Worm (Caenorhabditis elegans) whole organism, young adult: ENCODE results near the gene F19F10.1.
A peak's percentile ranks its signal among the peaks of the same experiment; 100 is the strongest.

ENCODE experiments used
- B0035.1 ChIP-seq: sonication (generic microtip); optimal IDR thresholded peaks from 2 replicates; lab custom pipeline; 2016; ENCODE audit warnings: missing genetic modification characterization, mild to moderate bottlenecking, missing compliant biosample characterization, missing genotype, missing genetic modification reagents
- C06A6.2 ChIP-seq: fragments of 200-800 bp; sonication (Bioruptor generic); conservative IDR thresholded peaks from 2 replicates; pipeline ENCODE4 v1.3.6; 2022; ENCODE audit warnings: missing genetic modification characterization, missing compliant biosample characterization
- F37B4.10 ChIP-seq: fragments of 200-800 bp; sonication (Bioruptor generic); IDR thresholded peaks from 2 replicates; pipeline ENCODE4 v1.3.6; 2022; ENCODE audit warnings: missing genetic modification characterization, missing compliant biosample characterization
- K11D2.4 ChIP-seq: fragments of 200-800 bp; sonication (Bioruptor generic); IDR thresholded peaks from 2 replicates; pipeline ENCODE4 v1.3.6; 2022; ENCODE audit warnings: missing genetic modification reagents, missing genetic modification characterization, missing compliant biosample characterization
- attf-6 ChIP-seq: fragments of 200-800 bp; sonication (Bioruptor generic); IDR thresholded peaks from 2 replicates; pipeline ENCODE4 v1.3.6; 2022; ENCODE audit warnings: missing genetic modification reagents, missing genetic modification characterization, missing compliant biosample characterization
- ceh-27 ChIP-seq: fragments of 200-800 bp; sonication (Bioruptor generic); optimal IDR thresholded peaks from 2 replicates; lab custom pipeline; 2018; ENCODE audit warnings: mild to moderate bottlenecking, missing genetic modification characterization, moderate library complexity, missing compliant biosample characterization
- ceh-91 ChIP-seq: fragments of 200-800 bp; sonication (Bioruptor generic); IDR thresholded peaks from 2 replicates; pipeline ENCODE4 v1.3.6; 2022; ENCODE audit warnings: missing genetic modification reagents, missing genetic modification characterization, missing compliant biosample characterization
- die-1 ChIP-seq: sonication (generic microtip); optimal IDR thresholded peaks from 2 replicates; lab custom pipeline; 2016; ENCODE audit warnings: missing genotype, mild to moderate bottlenecking, missing genetic modification characterization, missing compliant biosample characterization
- dpl-1 ChIP-seq: fragments of 150-350 bp; optimal IDR thresholded peaks from 2 replicates; lab custom pipeline; 2014; ENCODE audit warnings: missing biosample characterization, missing genetic modification reagents, missing genetic modification characterization
- efl-1 ChIP-seq: fragments of 150-350 bp; optimal IDR thresholded peaks from 2 replicates; lab custom pipeline; 2014; ENCODE audit warnings: missing biosample characterization, missing genetic modification reagents, missing genetic modification characterization
- egl-18 ChIP-seq: fragments of 200-800 bp; sonication (Bioruptor generic); IDR thresholded peaks from 2 replicates; pipeline ENCODE4 v1.3.6; 2022; ENCODE audit warnings: missing genetic modification reagents, missing genetic modification characterization, missing compliant biosample characterization
- ekl-4 ChIP-seq: fragments of 200-800 bp; sonication (Bioruptor generic); IDR thresholded peaks from 2 replicates; pipeline ENCODE4 v1.3.6; 2022; ENCODE audit warnings: missing genetic modification reagents, missing genetic modification characterization, missing compliant biosample characterization
- gei-17 ChIP-seq: fragments of 200-800 bp; sonication (Bioruptor generic); optimal IDR thresholded peaks from 2 replicates; lab custom pipeline; 2018; ENCODE audit warnings: mild to moderate bottlenecking, missing genetic modification characterization, missing compliant biosample characterization
- him-1 ChIP-seq: sonication (generic microtip); optimal IDR thresholded peaks from 2 replicates; lab custom pipeline; 2016; ENCODE audit warnings: missing genotype, missing genetic modification reagents, missing genetic modification characterization, missing compliant biosample characterization
- hlh-26 ChIP-seq: fragments of 200-800 bp; sonication (Bioruptor generic); conservative IDR thresholded peaks from 2 replicates; pipeline ENCODE4 v1.3.6; 2022; ENCODE audit warnings: missing genetic modification reagents, missing genetic modification characterization, missing compliant biosample characterization
- let-526 ChIP-seq: fragments of 200-800 bp; sonication (Bioruptor generic); IDR thresholded peaks from 2 replicates; pipeline ENCODE4 v1.3.6; 2022; ENCODE audit warnings: missing genetic modification reagents, missing genetic modification characterization, missing compliant biosample characterization
- let-607 ChIP-seq, 2 experiments: fragments of 200-800 bp in 1 of 2; sonication (Bioruptor generic) in 1 of 2; sonication (generic microtip) in 1 of 2; optimal IDR thresholded peaks; 2 replicates each; lab custom pipeline; 2016 to 2018; ENCODE audit warnings: mild to moderate bottlenecking in 2 of 2, missing compliant biosample characterization in 2 of 2, missing genetic modification characterization in 2 of 2, moderate library complexity in 2 of 2, missing genotype in 1 of 2
- lin-26 ChIP-seq: fragments of 200-800 bp; sonication (Bioruptor generic); IDR thresholded peaks from 2 replicates; pipeline ENCODE4 v1.3.6; 2022; ENCODE audit warnings: missing genetic modification reagents, missing genetic modification characterization, missing compliant biosample characterization
- lin-35 ChIP-seq, 3 experiments: fragments of 150-350 bp in 2 of 3; sonication (generic microtip) in 1 of 3; optimal IDR thresholded peaks; 2 replicates each; lab custom pipeline; 2014 to 2018; ENCODE audit warnings: missing biosample characterization in 3 of 3, missing genetic modification characterization in 3 of 3, missing genetic modification reagents in 3 of 3
- lin-54 ChIP-seq: fragments of 200-800 bp; sonication (Bioruptor generic); optimal IDR thresholded peaks from 2 replicates; lab custom pipeline; 2018; ENCODE audit warnings: mild to moderate bottlenecking, missing genetic modification characterization, missing compliant biosample characterization
- madf-3 ChIP-seq: fragments of 200-800 bp; sonication (Bioruptor generic); IDR thresholded peaks from 2 replicates; pipeline ENCODE4 v1.3.6; 2022; ENCODE audit warnings: missing genetic modification reagents, missing genetic modification characterization, missing compliant biosample characterization
- mcd-1 ChIP-seq: fragments of 200-800 bp; sonication (Bioruptor generic); IDR thresholded peaks from 2 replicates; pipeline ENCODE4 v1.3.6; 2022; ENCODE audit warnings: missing genetic modification reagents, missing genetic modification characterization, missing compliant biosample characterization
- nfyb-1 ChIP-seq: fragments of 200-800 bp; sonication (Bioruptor generic); IDR thresholded peaks from 2 replicates; pipeline ENCODE4 v1.3.6; 2022; ENCODE audit warnings: missing genetic modification reagents, missing genetic modification characterization, missing compliant biosample characterization
- nhr-179 ChIP-seq: sonication (generic microtip); optimal IDR thresholded peaks from 2 replicates; lab custom pipeline; 2016; ENCODE audit warnings: mild to moderate bottlenecking, missing genetic modification characterization, missing compliant biosample characterization
- nhr-27 ChIP-seq: fragments of 200-800 bp; sonication (Bioruptor generic); optimal IDR thresholded peaks from 2 replicates; lab custom pipeline; 2018; ENCODE audit warnings: mild to moderate bottlenecking, missing genetic modification characterization, moderate library complexity, missing compliant biosample characterization
- nhr-80 ChIP-seq: sonication (generic microtip); optimal IDR thresholded peaks from 2 replicates; lab custom pipeline; 2016; ENCODE audit warnings: missing genetic modification characterization, missing compliant biosample characterization
- nhr-90 ChIP-seq: sonication (generic microtip); optimal IDR thresholded peaks from 2 replicates; lab custom pipeline; 2016; ENCODE audit warnings: missing genotype, mild to moderate bottlenecking, missing genetic modification characterization, missing compliant biosample characterization
- pbrm-1 ChIP-seq: fragments of 200-800 bp; sonication (Bioruptor generic); IDR thresholded peaks from 2 replicates; pipeline ENCODE4 v1.3.6; 2022; ENCODE audit warnings: missing genetic modification reagents, missing genetic modification characterization, missing compliant biosample characterization
- somi-1 ChIP-seq: fragments of 200-800 bp; sonication (Bioruptor generic); optimal IDR thresholded peaks from 2 replicates; lab custom pipeline; 2018; ENCODE audit warnings: mild to moderate bottlenecking, missing genetic modification characterization, missing compliant biosample characterization
- tbx-9 ChIP-seq: sonication (generic microtip); optimal IDR thresholded peaks from 2 replicates; lab custom pipeline; 2016; ENCODE audit warnings: borderline replicate concordance, missing genetic modification characterization, inconsistent platforms, missing compliant biosample characterization
- tlf-1 ChIP-seq: fragments of 200-800 bp; sonication (Bioruptor generic); optimal IDR thresholded peaks from 2 replicates; lab custom pipeline; 2018; ENCODE audit warnings: mild to moderate bottlenecking, missing genetic modification characterization, missing compliant biosample characterization
- xnd-1 ChIP-seq: sonication (generic microtip); optimal IDR thresholded peaks from 2 replicates; lab custom pipeline; 2016; ENCODE audit warnings: missing genotype, missing genetic modification reagents, missing genetic modification characterization, missing compliant biosample characterization
- ztf-25 ChIP-seq: fragments of 200-800 bp; sonication (Bioruptor generic); IDR thresholded peaks from 2 replicates; pipeline ENCODE4 v1.3.6; 2022; ENCODE audit warnings: missing genetic modification reagents, missing genetic modification characterization, missing compliant biosample characterization

Gene F19F10.1

ce11 chrV:7562947-7563346, at the start of gene F19F10.1:
TSS of gene F19F10.1 (plus strand) at chrV:7563247.
- TF ChIP-seq C06A6.2 (GFP tag; lab: Robert Waterston, UW) (no peak), nfyb-1 (GFP tag; lab: Robert Waterston, UW) (no peak), ekl-4 (no peak), K11D2.4 (GFP tag; lab: Robert Waterston, UW) (no peak), lin-26 (GFP tag; lab: Robert Waterston, UW) (no peak), tbx-9 (tag; lab: Kevin White, UChicago) (no peak), ceh-91 (GFP tag; lab: Robert Waterston, UW) (no peak), gei-17 (no peak), madf-3 (GFP tag; lab: Robert Waterston, UW) (no peak), him-1 (tag; lab: Kevin White, UChicago) (no peak), nhr-90 (tag; lab: Kevin White, UChicago) (no peak), let-526 (GFP tag; lab: Robert Waterston, UW) (no peak), efl-1 (GFP tag; lab: Kevin White, UChicago) (no peak), mcd-1 (no peak), pbrm-1 (no peak), ceh-27 (GFP tag; lab: Kevin White, UChicago) (no peak), lin-54 (GFP tag; lab: Kevin White, UChicago) (no peak)
- TF ChIP-seq, all 124 proteins: peak for 0

- TF ChIP-seq tlf-1 (GFP tag; lab: Kevin White, UChicago), result no peak
- TF ChIP-seq tbx-9 (tag; lab: Kevin White, UChicago), result no peak
These were observed 48.1 kb upstream of the F19F10.1 start, which contains the start of gene srb-18 for ce11 chrV:7514939-7515338. TSS of gene srb-18 (plus strand) at chrV:7515239.

ce11 chrV:7520077-7520476, 43.0 kb upstream of the F19F10.1 start, which contains the start of gene srb-19:
TSS of gene srb-19 (minus strand) at chrV:7520177.
- TF ChIP-seq nhr-27 (no peak), xnd-1 (tag; lab: Kevin White, UChicago) (no peak), somi-1 (no peak), let-607 (tag; optimal IDR thresholded peaks at IDR 0.05; lab: Kevin White, UChicago) (no peak), lin-35 (GFP tag; optimal IDR thresholded peaks at IDR 0.05; lab: Kevin White, UChicago) (no peak), nhr-179 (tag; lab: Kevin White, UChicago) (no peak), attf-6 (GFP tag; lab: Robert Waterston, UW) (no peak), ztf-25 (GFP tag; lab: Robert Waterston, UW) (no peak)

- TF ChIP-seq B0035.1 (tag; lab: Kevin White, UChicago), result no peak
- peak; percentile 73 for TF ChIP-seq nhr-80
These were observed 41.7 kb upstream of the F19F10.1 start for ce11 chrV:7521304-7521703.

ce11 chrV:7522279-7522678, 40.8 kb upstream of the F19F10.1 start, which contains the start of gene C54F6.15:
TSS of gene C54F6.15 (minus strand) at chrV:7522379.
- 0 out of 2 replicates have a peak, but pooled peaks have one; percentile 46 for TF ChIP-seq F37B4.10 (GFP tag; lab: Robert Waterston, UW)
- no peak for TF ChIP-seq dpl-1
- TF ChIP-seq die-1 (tag; lab: Kevin White, UChicago), result no peak
- no peak for TF ChIP-seq hlh-26
- no peak for TF ChIP-seq egl-18 (GFP tag; lab: Robert Waterston, UW)
